Fruit fly (Drosophila melanogaster): ENCODE measurements around the gene CG15172.

The CG15172 gene

DNA sequence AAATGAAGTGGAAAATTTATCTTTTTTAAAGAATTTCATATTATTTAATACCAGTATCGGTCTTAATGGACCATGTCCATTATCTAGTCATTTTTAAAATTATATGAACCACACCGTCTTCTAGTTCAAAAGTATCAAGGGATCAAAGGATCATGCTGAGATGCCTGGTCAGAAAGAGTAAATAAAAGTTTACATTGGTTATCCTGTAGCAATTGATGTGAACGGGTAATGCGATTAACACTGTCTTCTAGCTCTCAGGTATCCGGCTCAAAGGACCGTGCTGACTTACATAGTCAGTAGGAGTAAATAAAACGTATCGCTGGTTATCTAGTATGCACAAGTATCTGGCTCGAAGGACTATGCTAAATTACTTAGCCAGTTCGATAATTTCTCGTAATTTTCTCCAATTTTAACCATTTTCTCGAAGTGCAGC is 3.0 kb upstream of the CG15172 start (continued):
- TF ChIP-seq org-1 (GFP tag; optimal IDR thresholded peaks at IDR 0.05), result peak; percentile 8
- TF ChIP-seq lab (GFP tag; optimal IDR thresholded peaks at IDR 0.05), result peak; percentile 33
- peak; percentile 44 for TF ChIP-seq lilli (GFP tag; optimal IDR thresholded peaks at IDR 0.05)
- TF ChIP-seq CG31441 (GFP tag; IDR thresholded peaks at IDR 0.05), result 0 out of 2 replicates have a peak, but pooled peaks have one; percentile 30
- TF ChIP-seq CG17385 (GFP tag; optimal IDR thresholded peaks at IDR 0.05), result peak; percentile 31
- TF ChIP-seq CG9215 (GFP tag; IDR thresholded peaks at IDR 0.05), result peak; percentile 33; the same call in 1 of the 2 replicates
- TF ChIP-seq CG3065 (GFP tag; optimal IDR thresholded peaks at IDR 0.05), result no peak
- TF ChIP-seq Bdp1 (GFP tag; optimal IDR thresholded peaks at IDR 0.05), result no peak
- TF ChIP-seq Stat92E (GFP tag; optimal IDR thresholded peaks at IDR 0.05), result no peak
- TF ChIP-seq CG9727 (GFP tag; optimal IDR thresholded peaks at IDR 0.05), result peak; percentile 50
- peak; percentile 35 for TF ChIP-seq CG4424 (GFP tag; optimal IDR thresholded peaks at IDR 0.05)
- TF ChIP-seq CG18619 (GFP tag; optimal IDR thresholded peaks at IDR 0.05), result peak; percentile 48
- no peak for TF ChIP-seq CG10543 (GFP tag; optimal IDR thresholded peaks at IDR 0.05)
- peak; percentile 38 for TF ChIP-seq CG7839 (tag; optimal IDR thresholded peaks at IDR 0.05)
- peak; percentile 14 for TF ChIP-seq CG10267 (tag; optimal IDR thresholded peaks at IDR 0.05)
- TF ChIP-seq MBD-R2 (GFP tag; IDR thresholded peaks at IDR 0.05), result no peak
- TF ChIP-seq lola (GFP tag; optimal IDR thresholded peaks at IDR 0.05), result peak in 1 of 3 experiments; percentile 15
- TF ChIP-seq CG17802 (tag; optimal IDR thresholded peaks at IDR 0.05), result no peak
- peak; percentile 37 for TF ChIP-seq CG1233 (GFP tag; optimal IDR thresholded peaks at IDR 0.05)
- TF ChIP-seq CG14710 (tag; optimal IDR thresholded peaks at IDR 0.05), result peak; percentile 35
- TF ChIP-seq CG17612 (GFP tag; IDR thresholded peaks at IDR 0.05), result 0 out of 2 replicates have a peak, but pooled peaks have one; percentile 6
- TF ChIP-seq CG15479 (GFP tag; optimal IDR thresholded peaks at IDR 0.05), result no peak
- peak; percentile 61 for TF ChIP-seq CG18599 (GFP tag; optimal IDR thresholded peaks at IDR 0.05)
- peak; percentile 73 for TF ChIP-seq Meics (GFP tag; optimal IDR thresholded peaks at IDR 0.05)
- TF ChIP-seq nmo (GFP tag; optimal IDR thresholded peaks at IDR 0.05), result peak; percentile 15
- TF ChIP-seq CG3281 (GFP tag; optimal IDR thresholded peaks at IDR 0.05), result peak; percentile 45
- TF ChIP-seq MESR4 (GFP tag; optimal IDR thresholded peaks at IDR 0.05), result no peak
- peak; percentile 55 for TF ChIP-seq dmrt99B (tag; optimal IDR thresholded peaks at IDR 0.05)
- TF ChIP-seq HLH54F (GFP tag; optimal IDR thresholded peaks at IDR 0.05), result peak; percentile 28
- no peak for TF ChIP-seq CG2889 (GFP tag; IDR thresholded peaks at IDR 0.05)
- no peak for TF ChIP-seq prd (optimal IDR thresholded peaks at IDR 0.05)
- peak; percentile 5; the same call in 1 of the 3 replicates for TF ChIP-seq prd (GFP tag; IDR thresholded peaks at IDR 0.05)
- TF ChIP-seq CG13424 (tag; optimal IDR thresholded peaks at IDR 0.05), result peak; percentile 43
- TF ChIP-seq CG9437 (GFP tag; optimal IDR thresholded peaks at IDR 0.05), result peak; percentile 47
- TF ChIP-seq Oli (tag; optimal IDR thresholded peaks at IDR 0.05), result peak; percentile 48
- no peak for TF ChIP-seq CG2202 (tag; optimal IDR thresholded peaks at IDR 0.05)
- TF ChIP-seq gem (tag; optimal IDR thresholded peaks at IDR 0.05), result peak; percentile 51
- TF ChIP-seq CG13775 (GFP tag; optimal IDR thresholded peaks at IDR 0.05), result peak; percentile 35
- TF ChIP-seq dpn (GFP tag; optimal IDR thresholded peaks at IDR 0.05), result peak in 1 of 2 experiments; percentile 18
- TF ChIP-seq peb (GFP tag; IDR thresholded peaks at IDR 0.05), result no peak
- no peak for TF ChIP-seq CG16813 (GFP tag; IDR thresholded peaks at IDR 0.05; ENCODE audit: partially characterized antibody)
- TF ChIP-seq Nf-YC (tag; optimal IDR thresholded peaks at IDR 0.05), result peak; percentile 14
- TF ChIP-seq Ptx1 (GFP tag; IDR thresholded peaks at IDR 0.05), result peak; percentile 44; the same call in 1 of the 2 replicates
- TF ChIP-seq CG18011 (GFP tag; optimal IDR thresholded peaks at IDR 0.05), result no peak
- TF ChIP-seq Fer1 (GFP tag; optimal IDR thresholded peaks at IDR 0.05), result peak; percentile 24
- no peak for TF ChIP-seq eyg (GFP tag; optimal IDR thresholded peaks at IDR 0.05)
- no peak for TF ChIP-seq CG30020 (tag; optimal IDR thresholded peaks at IDR 0.05)
- no peak for TF ChIP-seq CG15514 (GFP tag; optimal IDR thresholded peaks at IDR 0.05)
- peak; percentile 28 for TF ChIP-seq CG8924 (tag; optimal IDR thresholded peaks at IDR 0.05)
